Worm (Caenorhabditis elegans) whole organism, L1 larva: ENCODE measurements around the gene F08G2.4.

Experiments used
- C16A3.4 ChIP-seq: fragments of 150-350 bp; optimal IDR thresholded peaks from 2 replicates; lab custom pipeline; 2014; ENCODE audit warnings: missing biosample characterization, missing genetic modification characterization
- C34B4.2 ChIP-seq: sonication (generic microtip); optimal IDR thresholded peaks from 2 replicates; lab custom pipeline; 2017; ENCODE audit warnings: mild to moderate bottlenecking, missing genetic modification characterization, missing compliant biosample characterization
- F16B12.6 ChIP-seq: fragments of 150-350 bp; optimal IDR thresholded peaks from 2 replicates; lab custom pipeline; 2014; ENCODE audit warnings: missing biosample characterization, missing genetic modification characterization
- Y116A8C.19 ChIP-seq: sonication (generic microtip); optimal IDR thresholded peaks from 2 replicates; lab custom pipeline; 2016; ENCODE audit warnings: missing compliant biosample characterization, missing genetic modification characterization, borderline replicate concordance
- aha-1 ChIP-seq: fragments of 150-350 bp; optimal IDR thresholded peaks from 2 replicates; lab custom pipeline; 2014; ENCODE audit warnings: missing biosample characterization, missing genetic modification characterization
- ama-1 ChIP-seq: fragments of 150-350 bp; optimal IDR thresholded peaks from 2 replicates; lab custom pipeline; 2014
- blmp-1 ChIP-seq: fragments of 150-350 bp; optimal IDR thresholded peaks from 2 replicates; lab custom pipeline; 2014; ENCODE audit warnings: missing biosample characterization, missing genetic modification characterization
- ceh-63 ChIP-seq: fragments of 200-800 bp; sonication (Bioruptor generic); optimal IDR thresholded peaks from 2 replicates; lab custom pipeline; 2018; ENCODE audit warnings: mild to moderate bottlenecking, missing genetic modification characterization, missing compliant biosample characterization
- ceh-8 ChIP-seq: fragments of 200-800 bp; sonication (Bioruptor generic); optimal IDR thresholded peaks from 2 replicates; lab custom pipeline; 2018; ENCODE audit warnings: mild to moderate bottlenecking, missing genetic modification characterization, moderate library complexity, missing compliant biosample characterization
- ceh-88 ChIP-seq: fragments of 200-800 bp; sonication (Bioruptor generic); IDR thresholded peaks from 2 replicates; pipeline ENCODE4 v1.3.6; 2022; ENCODE audit warnings: missing genetic modification characterization, missing compliant biosample characterization
- ceh-90 ChIP-seq: sonication (generic microtip); optimal IDR thresholded peaks from 2 replicates; lab custom pipeline; 2016; ENCODE audit warnings: missing genetic modification characterization, missing compliant biosample characterization
- dsc-1 ChIP-seq: sonication (generic microtip); optimal IDR thresholded peaks from 2 replicates; lab custom pipeline; 2016; ENCODE audit warnings: mild to moderate bottlenecking, missing genetic modification characterization, missing compliant biosample characterization
- efl-1 ChIP-seq, 4 experiments: fragments of 150-350 bp; optimal IDR thresholded peaks in 3 of 4; peaks in 1 of 4; 1 replicate in 1 of 4; 2 replicates in 3 of 4; lab custom pipeline; 2014; ENCODE audit warnings: missing biosample characterization in 2 of 4, missing genetic modification characterization in 2 of 4, missing genetic modification reagents in 2 of 4
- efl-3 ChIP-seq: fragments of 200-800 bp; sonication (Bioruptor generic); optimal IDR thresholded peaks from 2 replicates; lab custom pipeline; 2018; ENCODE audit warnings: mild to moderate bottlenecking, missing genetic modification characterization, missing compliant biosample characterization
- elt-2 ChIP-seq: sonication (generic microtip); optimal IDR thresholded peaks from 2 replicates; lab custom pipeline; 2016; ENCODE audit warnings: missing genetic modification characterization, mild to moderate bottlenecking, inconsistent platforms, missing compliant biosample characterization, missing genetic modification reagents
- elt-3 ChIP-seq, 6 experiments: fragments of 150-350 bp in 1 of 6; sonication (generic microtip); optimal IDR thresholded peaks; 2 replicates each; lab custom pipeline; 2017 to 2018; ENCODE audit warnings: missing biosample characterization in 6 of 6, missing genetic modification characterization in 6 of 6, inconsistent platforms in 1 of 6
- ets-5 ChIP-seq: fragments of 200-800 bp; sonication (Bioruptor generic); IDR thresholded peaks from 2 replicates; pipeline ENCODE4 v1.3.6; 2022; ENCODE audit warnings: missing genetic modification characterization, missing compliant biosample characterization
- fos-1 ChIP-seq: fragments of 150-350 bp; optimal IDR thresholded peaks from 2 replicates; lab custom pipeline; 2014; ENCODE audit warnings: missing biosample characterization, missing genetic modification characterization
- grh-1 ChIP-seq: fragments of 200-800 bp; sonication (Bioruptor generic); IDR thresholded peaks from 2 replicates; pipeline ENCODE4 v1.3.6; 2022; ENCODE audit warnings: missing genetic modification reagents, missing genetic modification characterization, missing compliant biosample characterization
- hlh-17 ChIP-seq: fragments of 200-800 bp; sonication (Bioruptor generic); optimal IDR thresholded peaks from 2 replicates; lab custom pipeline; 2018; ENCODE audit warnings: missing genetic modification characterization, mild to moderate bottlenecking, missing compliant biosample characterization, moderate library complexity, borderline replicate concordance
- irx-1 ChIP-seq: sonication (generic microtip); optimal IDR thresholded peaks from 2 replicates; lab custom pipeline; 2016; ENCODE audit warnings: missing genetic modification characterization, missing compliant biosample characterization
- isw-1 ChIP-seq: fragments of 200-800 bp; sonication (Bioruptor generic); IDR thresholded peaks from 2 replicates; pipeline ENCODE4 v1.3.6; 2022; ENCODE audit warnings: missing genetic modification characterization, missing compliant biosample characterization
- lin-14 ChIP-seq: fragments of 200-800 bp; sonication (Bioruptor generic); optimal IDR thresholded peaks from 2 replicates; lab custom pipeline; 2018; ENCODE audit warnings: mild to moderate bottlenecking, missing genetic modification characterization, moderate library complexity, missing compliant biosample characterization
- lin-15B ChIP-seq: fragments of 150-350 bp; sonication (generic microtip); optimal IDR thresholded peaks from 3 replicates; lab custom pipeline; 2014; ENCODE audit warnings: missing biosample characterization, missing genetic modification characterization
- lin-35 ChIP-seq, 2 experiments: fragments of 150-350 bp; optimal IDR thresholded peaks; 2 replicates each; lab custom pipeline; 2014; ENCODE audit warnings: missing biosample characterization in 2 of 2, missing genetic modification characterization in 2 of 2, missing genetic modification reagents in 2 of 2
- lin-39 ChIP-seq: fragments of 150-350 bp; optimal IDR thresholded peaks from 2 replicates; lab custom pipeline; 2014; ENCODE audit warnings: missing biosample characterization, missing genetic modification reagents, missing genetic modification characterization
- lsy-2 ChIP-seq, 2 experiments: fragments of 150-350 bp; optimal IDR thresholded peaks; 2 replicates each; lab custom pipeline; 2014; ENCODE audit warnings: missing biosample characterization in 2 of 2, missing genetic modification characterization in 2 of 2
- mep-1 ChIP-seq: fragments of 150-350 bp; optimal IDR thresholded peaks from 2 replicates; lab custom pipeline; 2014; ENCODE audit warnings: missing biosample characterization, missing genetic modification characterization
- nhr-11 ChIP-seq: fragments of 150-350 bp; optimal IDR thresholded peaks from 2 replicates; lab custom pipeline; 2014; ENCODE audit warnings: missing biosample characterization, missing genetic modification characterization
- nhr-20 ChIP-seq: sonication (generic microtip); optimal IDR thresholded peaks from 2 replicates; lab custom pipeline; 2016; ENCODE audit warnings: mild to moderate bottlenecking, missing genetic modification characterization, missing compliant biosample characterization
- nhr-84 ChIP-seq: sonication (generic microtip); optimal IDR thresholded peaks from 2 replicates; lab custom pipeline; 2017; ENCODE audit warnings: missing biosample characterization, missing genetic modification characterization
- nhr-90 ChIP-seq: sonication (generic microtip); optimal IDR thresholded peaks from 2 replicates; lab custom pipeline; 2016; ENCODE audit warnings: mild to moderate bottlenecking, missing genetic modification characterization, missing compliant biosample characterization; ENCODE audit not compliant: poor library complexity
- pax-3 ChIP-seq: fragments of 200-800 bp; sonication (Bioruptor generic); optimal IDR thresholded peaks from 2 replicates; lab custom pipeline; 2018; ENCODE audit warnings: mild to moderate bottlenecking, missing genetic modification characterization, moderate library complexity, missing compliant biosample characterization
- pqm-1 ChIP-seq: sonication (generic microtip); optimal IDR thresholded peaks from 3 replicates; lab custom pipeline; 2017; ENCODE audit warnings: missing biosample characterization, missing genetic modification characterization
- rnt-1 ChIP-seq: sonication (generic microtip); optimal IDR thresholded peaks from 2 replicates; lab custom pipeline; 2016; ENCODE audit warnings: mild to moderate bottlenecking, missing genetic modification characterization, moderate library complexity, missing compliant biosample characterization
- snpc-4 ChIP-seq: fragments of 150-350 bp; optimal IDR thresholded peaks from 2 replicates; lab custom pipeline; 2014; ENCODE audit warnings: missing biosample characterization, missing genetic modification characterization
- snu-23 ChIP-seq: sonication (generic microtip); optimal IDR thresholded peaks from 2 replicates; lab custom pipeline; 2016; ENCODE audit warnings: missing genetic modification characterization, missing compliant biosample characterization
- sptf-1 ChIP-seq: fragments of 150-350 bp; optimal IDR thresholded peaks from 2 replicates; lab custom pipeline; 2014; ENCODE audit warnings: missing biosample characterization, missing genetic modification characterization
- sup-37 ChIP-seq: fragments of 200-800 bp; sonication (Bioruptor generic); optimal IDR thresholded peaks from 2 replicates; lab custom pipeline; 2018; ENCODE audit warnings: mild to moderate bottlenecking, missing genetic modification characterization, missing compliant biosample characterization
- tbx-2 ChIP-seq: sonication (generic microtip); optimal IDR thresholded peaks from 2 replicates; lab custom pipeline; 2016; ENCODE audit warnings: missing genetic modification characterization, missing compliant biosample characterization
- tlp-1 ChIP-seq: fragments of 150-350 bp; optimal IDR thresholded peaks from 2 replicates; lab custom pipeline; 2014; ENCODE audit warnings: missing biosample characterization, missing genetic modification characterization
- unc-30 ChIP-seq: sonication (generic microtip); optimal IDR thresholded peaks from 2 replicates; lab custom pipeline; 2017; ENCODE audit warnings: missing biosample characterization, missing genetic modification characterization
- unc-62 ChIP-seq: fragments of 150-350 bp; optimal IDR thresholded peaks from 2 replicates; lab custom pipeline; 2014; ENCODE audit warnings: missing biosample characterization, missing genetic modification reagents, missing genetic modification characterization
- unc-98 ChIP-seq: fragments of 200-800 bp; sonication (Bioruptor generic); IDR thresholded peaks from 2 replicates; pipeline ENCODE4 v1.3.6; 2022; ENCODE audit warnings: missing genetic modification characterization, missing compliant biosample characterization
- vab-15 ChIP-seq: sonication (generic microtip); optimal IDR thresholded peaks from 2 replicates; lab custom pipeline; 2017; ENCODE audit warnings: missing genotype, mild to moderate bottlenecking, missing genetic modification characterization, missing compliant biosample characterization
- zag-1 ChIP-seq: fragments of 150-350 bp; optimal IDR thresholded peaks from 2 replicates; lab custom pipeline; 2014; ENCODE audit warnings: missing biosample characterization, missing genetic modification characterization
- ztf-11 ChIP-seq, 2 experiments: sonication (generic microtip); optimal IDR thresholded peaks; 2 replicates each; lab custom pipeline; 2016 to 2017; ENCODE audit warnings: missing genetic modification characterization in 2 of 2, missing biosample characterization in 1 of 2, missing compliant biosample characterization in 1 of 2

Gene F08G2.4

ce11 chrII:13834380-13835194, 4.2 kb downstream of the F08G2.4 start (continued):
- TF ChIP-seq efl-1 (optimal IDR thresholded peaks at IDR 0.05; lab: Kevin White, UChicago) (peak; percentile 77 to 82), efl-1 (GFP tag; optimal IDR thresholded peaks at IDR 0.05 in 1 of 2; lab: Kevin White, UChicago) (peak; percentile 73 to 98), unc-30 (tag; lab: Kevin White, UChicago) (no peak), snu-23 (peak; percentile 97), ztf-11 (tag; optimal IDR thresholded peaks at IDR 0.05; lab: Kevin White, UChicago) (peak; percentile 25 to 88), lin-39 (peak; percentile 92), isw-1 (GFP tag; lab: Robert Waterston, UW) (peak; percentile 72), snpc-4 (tag; lab: Kevin White, UChicago) (peak; percentile 100), unc-98 (GFP tag; lab: Robert Waterston, UW) (no peak), pax-3 (peak; percentile 91), nhr-84 (tag; lab: Kevin White, UChicago) (no peak), sup-37 (GFP tag; lab: Kevin White, UChicago) (peak; percentile 65), grh-1 (GFP tag; lab: Robert Waterston, UW) (peak; percentile 79), fos-1 (tag; lab: Kevin White, UChicago) (peak; percentile 90), zag-1 (tag; lab: Kevin White, UChicago) (no peak), ama-1 (peak; percentile 85), efl-3 (GFP tag; lab: Kevin White, UChicago) (peak; percentile 41), unc-62 (GFP tag; lab: Kevin White, UChicago) (no peak), lin-15B (tag; lab: Kevin White, UChicago) (peak; percentile 88), vab-15 (tag; lab: Kevin White, UChicago) (peak; percentile 62), aha-1 (peak; percentile 61), ceh-8 (peak; percentile 94), nhr-20 (tag; lab: Kevin White, UChicago) (peak; percentile 97), ceh-63 (GFP tag; lab: Kevin White, UChicago) (no peak), Y116A8C.19 (tag; lab: Kevin White, UChicago) (peak; percentile 50), ceh-90 (tag; lab: Kevin White, UChicago) (peak; percentile 20), rnt-1 (peak; percentile 87), irx-1 (tag; lab: Kevin White, UChicago) (peak; percentile 94), nhr-11 (tag; lab: Kevin White, UChicago) (peak; percentile 12), C16A3.4 (peak; percentile 95), hlh-17 (GFP tag; lab: Kevin White, UChicago) (no peak), ceh-88 (GFP tag; lab: Robert Waterston, UW) (peak; percentile 86), elt-3 (tag; optimal IDR thresholded peaks at IDR 0.05; lab: Kevin White, UChicago) (peak in 3 of 6 experiments; percentile 32 to 80 (median 78)), lin-35 (GFP tag; optimal IDR thresholded peaks at IDR 0.05; lab: Kevin White, UChicago) (peak; percentile 85 to 89), elt-2 (tag; lab: Kevin White, UChicago) (peak; percentile 70), dsc-1 (peak; percentile 99), pqm-1 (no peak), sptf-1 (no peak)
- TF ChIP-seq, all 84 proteins: peak for 66

ce11 chrII:13835724-13836307, 5.4 kb downstream of the F08G2.4 start, which contains the start of gene ins-37:
Gene ins-37, minus strand, starts transcription at chrII:13836107.
- TF ChIP-seq snpc-4 (tag; lab: Kevin White, UChicago) = peak; percentile 15

ce11 chrII:13838403-13838802, 8.0 kb downstream of the F08G2.4 start:
- TF ChIP-seq dsc-1 = no peak
- TF ChIP-seq rnt-1 = no peak
- no peak for TF ChIP-seq tlp-1 (tag; lab: Kevin White, UChicago)
- no peak for TF ChIP-seq blmp-1 (tag; lab: Kevin White, UChicago)
- no peak for TF ChIP-seq mep-1 (tag; lab: Kevin White, UChicago)
- no peak for TF ChIP-seq nhr-11 (tag; lab: Kevin White, UChicago)
- TF ChIP-seq hlh-17 (GFP tag; lab: Kevin White, UChicago) = no peak
- TF ChIP-seq lin-14 (GFP tag; lab: Kevin White, UChicago) = no peak
- TF ChIP-seq tbx-2 = no peak
- no peak for TF ChIP-seq F16B12.6
- TF ChIP-seq irx-1 (tag; lab: Kevin White, UChicago) = no peak
- TF ChIP-seq lsy-2 (tag; optimal IDR thresholded peaks at IDR 0.05; lab: Kevin White, UChicago) = no peak
- no peak for TF ChIP-seq ets-5 (GFP tag; lab: Robert Waterston, UW)
- no peak for TF ChIP-seq efl-3 (GFP tag; lab: Kevin White, UChicago)
- no peak for TF ChIP-seq efl-1 (optimal IDR thresholded peaks at IDR 0.05; lab: Kevin White, UChicago)
- TF ChIP-seq efl-1 (GFP tag; optimal IDR thresholded peaks at IDR 0.05 in 1 of 2; lab: Kevin White, UChicago) = no peak
- no peak for TF ChIP-seq ceh-8
- no peak for TF ChIP-seq C34B4.2
- no peak for TF ChIP-seq nhr-90 (tag; lab: Kevin White, UChicago)
